Worm (Caenorhabditis elegans): Measurements from ENCODE around the gene cit-1.2.

ce11 chrIII:8030963-8031362, 20.4 kb downstream of the cit-1.2 start, which contains the start of gene F44B9.9:
- TF ChIP-seq tab-1 (GFP tag; IDR thresholded peaks at IDR 0.05), result no peak
- no peak for TF ChIP-seq med-1 (GFP tag; optimal IDR thresholded peaks at IDR 0.05; ENCODE audit: insufficient read depth)
- no peak for TF ChIP-seq ztf-23 (GFP tag; IDR thresholded peaks at IDR 0.05)
- TF ChIP-seq T22C8.4 (GFP tag; IDR thresholded peaks at IDR 0.05), result no peak

Measured in whole organism, midembryonic.